Worm (Caenorhabditis elegans): ENCODE data around the gene chin-1.

ce11 chrIII:1026261-1026660 is 10.8 kb downstream of the chin-1 start, which contains the start of gene clc-25:
- TF ChIP-seq flt-1 (GFP tag; IDR thresholded peaks at IDR 0.05) = no peak
- TF ChIP-seq tab-1 (GFP tag; IDR thresholded peaks at IDR 0.05) = no peak
- no peak for TF ChIP-seq T22C8.4 (GFP tag; IDR thresholded peaks at IDR 0.05)
- no peak for TF ChIP-seq med-1 (GFP tag; optimal IDR thresholded peaks at IDR 0.05; ENCODE audit: insufficient read depth)
- TF ChIP-seq klf-2 (GFP tag; conservative IDR thresholded peaks at IDR 0.05) = no peak
- TF ChIP-seq ztf-29 (GFP tag; IDR thresholded peaks at IDR 0.05) = no peak
- no peak for TF ChIP-seq cog-1 (tag; optimal IDR thresholded peaks at IDR 0.05)

Measured in whole organism, midembryonic.